Worm (Caenorhabditis elegans) whole organism, L1 larva: ENCODE measurements around the gene lgc-40.

Source experiments
- C04F5.9 ChIP-seq: sonication (generic microtip); optimal IDR thresholded peaks from 2 replicates; lab custom pipeline; 2016; ENCODE audit warnings: missing genetic modification characterization, missing compliant biosample characterization
- C16A3.4 ChIP-seq: fragments of 150-350 bp; optimal IDR thresholded peaks from 2 replicates; lab custom pipeline; 2014; ENCODE audit warnings: missing biosample characterization, missing genetic modification characterization
- C34B4.2 ChIP-seq: sonication (generic microtip); optimal IDR thresholded peaks from 2 replicates; lab custom pipeline; 2017; ENCODE audit warnings: mild to moderate bottlenecking, missing genetic modification characterization, missing compliant biosample characterization
- F16B12.6 ChIP-seq: fragments of 150-350 bp; optimal IDR thresholded peaks from 2 replicates; lab custom pipeline; 2014; ENCODE audit warnings: missing biosample characterization, missing genetic modification characterization
- aha-1 ChIP-seq: fragments of 150-350 bp; optimal IDR thresholded peaks from 2 replicates; lab custom pipeline; 2014; ENCODE audit warnings: missing biosample characterization, missing genetic modification characterization
- aly-2 ChIP-seq: fragments of 150-350 bp; optimal IDR thresholded peaks from 2 replicates; lab custom pipeline; 2014; ENCODE audit warnings: missing biosample characterization, missing genetic modification characterization
- blmp-1 ChIP-seq: fragments of 150-350 bp; optimal IDR thresholded peaks from 2 replicates; lab custom pipeline; 2014; ENCODE audit warnings: missing biosample characterization, missing genetic modification characterization
- ceh-63 ChIP-seq: fragments of 200-800 bp; sonication (Bioruptor generic); optimal IDR thresholded peaks from 2 replicates; lab custom pipeline; 2018; ENCODE audit warnings: mild to moderate bottlenecking, missing genetic modification characterization, missing compliant biosample characterization
- ceh-8 ChIP-seq: fragments of 200-800 bp; sonication (Bioruptor generic); optimal IDR thresholded peaks from 2 replicates; lab custom pipeline; 2018; ENCODE audit warnings: mild to moderate bottlenecking, missing genetic modification characterization, moderate library complexity, missing compliant biosample characterization
- ceh-82 ChIP-seq, 3 experiments: fragments of 150-350 bp in 1 of 3; sonication (generic microtip) in 2 of 3; optimal IDR thresholded peaks; 2 replicates each; lab custom pipeline; 2014 to 2017; ENCODE audit warnings: missing biosample characterization in 3 of 3, missing genetic modification characterization in 3 of 3
- ceh-88 ChIP-seq: fragments of 200-800 bp; sonication (Bioruptor generic); IDR thresholded peaks from 2 replicates; pipeline ENCODE4 v1.3.6; 2022; ENCODE audit warnings: missing genetic modification characterization, missing compliant biosample characterization
- ceh-90 ChIP-seq: sonication (generic microtip); optimal IDR thresholded peaks from 2 replicates; lab custom pipeline; 2016; ENCODE audit warnings: missing genetic modification characterization, missing compliant biosample characterization
- ces-1 ChIP-seq: fragments of 150-350 bp; optimal IDR thresholded peaks from 2 replicates; lab custom pipeline; 2014; ENCODE audit warnings: missing biosample characterization, missing genetic modification reagents, missing genetic modification characterization
- efl-1 ChIP-seq, 4 experiments: fragments of 150-350 bp; optimal IDR thresholded peaks in 3 of 4; peaks in 1 of 4; 1 replicate in 1 of 4; 2 replicates in 3 of 4; lab custom pipeline; 2014; ENCODE audit warnings: missing biosample characterization in 2 of 4, missing genetic modification characterization in 2 of 4, missing genetic modification reagents in 2 of 4
- egl-27 ChIP-seq, 2 experiments: fragments of 150-350 bp in 1 of 2; sonication (generic microtip); optimal IDR thresholded peaks; 3 replicates each; lab custom pipeline; 2017 to 2018; ENCODE audit warnings: missing biosample characterization in 2 of 2, missing genetic modification characterization in 2 of 2, missing genetic modification reagents in 2 of 2
- elt-2 ChIP-seq: sonication (generic microtip); optimal IDR thresholded peaks from 2 replicates; lab custom pipeline; 2016; ENCODE audit warnings: missing genetic modification characterization, mild to moderate bottlenecking, inconsistent platforms, missing compliant biosample characterization, missing genetic modification reagents
- elt-3 ChIP-seq, 6 experiments: fragments of 150-350 bp in 1 of 6; sonication (generic microtip); optimal IDR thresholded peaks; 2 replicates each; lab custom pipeline; 2017 to 2018; ENCODE audit warnings: missing biosample characterization in 6 of 6, missing genetic modification characterization in 6 of 6, inconsistent platforms in 1 of 6
- fkh-8 ChIP-seq: sonication (generic microtip); optimal IDR thresholded peaks from 2 replicates; lab custom pipeline; 2016; ENCODE audit warnings: mild to moderate bottlenecking, missing genetic modification characterization, missing compliant biosample characterization
- hlh-4 ChIP-seq: sonication (generic microtip); optimal IDR thresholded peaks from 2 replicates; lab custom pipeline; 2016; ENCODE audit warnings: mild to moderate bottlenecking, missing genetic modification characterization, missing compliant biosample characterization
- hpl-2 ChIP-seq: fragments of 150-350 bp; optimal IDR thresholded peaks from 2 replicates; lab custom pipeline; 2014; ENCODE audit warnings: missing biosample characterization, missing genetic modification reagents, missing genetic modification characterization
- isw-1 ChIP-seq: fragments of 200-800 bp; sonication (Bioruptor generic); IDR thresholded peaks from 2 replicates; pipeline ENCODE4 v1.3.6; 2022; ENCODE audit warnings: missing genetic modification characterization, missing compliant biosample characterization
- lin-13 ChIP-seq: fragments of 150-350 bp; optimal IDR thresholded peaks from 2 replicates; lab custom pipeline; 2014; ENCODE audit warnings: missing biosample characterization, missing genetic modification reagents, missing genetic modification characterization
- lin-14 ChIP-seq: fragments of 200-800 bp; sonication (Bioruptor generic); optimal IDR thresholded peaks from 2 replicates; lab custom pipeline; 2018; ENCODE audit warnings: mild to moderate bottlenecking, missing genetic modification characterization, moderate library complexity, missing compliant biosample characterization
- lin-15B ChIP-seq: fragments of 150-350 bp; sonication (generic microtip); optimal IDR thresholded peaks from 3 replicates; lab custom pipeline; 2014; ENCODE audit warnings: missing biosample characterization, missing genetic modification characterization
- lin-35 ChIP-seq, 2 experiments: fragments of 150-350 bp; optimal IDR thresholded peaks; 2 replicates each; lab custom pipeline; 2014; ENCODE audit warnings: missing biosample characterization in 2 of 2, missing genetic modification characterization in 2 of 2, missing genetic modification reagents in 2 of 2
- lin-39 ChIP-seq: fragments of 150-350 bp; optimal IDR thresholded peaks from 2 replicates; lab custom pipeline; 2014; ENCODE audit warnings: missing biosample characterization, missing genetic modification reagents, missing genetic modification characterization
- lir-3 ChIP-seq: sonication (generic microtip); optimal IDR thresholded peaks from 2 replicates; lab custom pipeline; 2016; ENCODE audit warnings: mild to moderate bottlenecking, missing genetic modification characterization, moderate library complexity, missing compliant biosample characterization; ENCODE audit not compliant: poor library complexity
- mef-2 ChIP-seq: fragments of 150-350 bp; optimal IDR thresholded peaks from 2 replicates; lab custom pipeline; 2014; ENCODE audit warnings: missing biosample characterization, missing genetic modification characterization
- nhr-12 ChIP-seq: sonication (generic microtip); optimal IDR thresholded peaks from 2 replicates; lab custom pipeline; 2017; ENCODE audit warnings: missing biosample characterization, missing genetic modification characterization
- nhr-20 ChIP-seq: sonication (generic microtip); optimal IDR thresholded peaks from 2 replicates; lab custom pipeline; 2016; ENCODE audit warnings: mild to moderate bottlenecking, missing genetic modification characterization, missing compliant biosample characterization
- nhr-47 ChIP-seq: sonication (generic microtip); optimal IDR thresholded peaks from 2 replicates; lab custom pipeline; 2016; ENCODE audit warnings: mild to moderate bottlenecking, missing genetic modification characterization, moderate library complexity, missing compliant biosample characterization
- nhr-71 ChIP-seq: sonication (generic microtip); optimal IDR thresholded peaks from 2 replicates; lab custom pipeline; 2016; ENCODE audit warnings: mild to moderate bottlenecking, missing genetic modification characterization, moderate library complexity, missing compliant biosample characterization
- nhr-76 ChIP-seq: sonication (generic microtip); optimal IDR thresholded peaks from 2 replicates; lab custom pipeline; 2017; ENCODE audit warnings: missing biosample characterization, missing genetic modification characterization
- nhr-77 ChIP-seq: fragments of 150-350 bp; optimal IDR thresholded peaks from 2 replicates; lab custom pipeline; 2014; ENCODE audit warnings: missing biosample characterization, missing genetic modification characterization
- nhr-85 ChIP-seq: sonication (generic microtip); peaks from one replicate; lab custom pipeline; 2016; ENCODE audit warnings: missing genetic modification characterization, inconsistent platforms, missing compliant biosample characterization
- nhr-90 ChIP-seq: sonication (generic microtip); optimal IDR thresholded peaks from 2 replicates; lab custom pipeline; 2016; ENCODE audit warnings: mild to moderate bottlenecking, missing genetic modification characterization, missing compliant biosample characterization; ENCODE audit not compliant: poor library complexity
- pqm-1 ChIP-seq: sonication (generic microtip); optimal IDR thresholded peaks from 3 replicates; lab custom pipeline; 2017; ENCODE audit warnings: missing biosample characterization, missing genetic modification characterization
- skn-1 ChIP-seq: fragments of 150-350 bp; optimal IDR thresholded peaks from 2 replicates; lab custom pipeline; 2014; ENCODE audit warnings: missing biosample characterization, missing genetic modification characterization
- swsn-7 ChIP-seq: sonication (generic microtip); optimal IDR thresholded peaks from 2 replicates; lab custom pipeline; 2016; ENCODE audit warnings: missing genetic modification characterization, missing compliant biosample characterization
- tbx-2 ChIP-seq: sonication (generic microtip); optimal IDR thresholded peaks from 2 replicates; lab custom pipeline; 2016; ENCODE audit warnings: missing genetic modification characterization, missing compliant biosample characterization
- unc-130 ChIP-seq: fragments of 150-350 bp; optimal IDR thresholded peaks from 2 replicates; lab custom pipeline; 2017; ENCODE audit warnings: missing biosample characterization, missing genetic modification characterization, inconsistent platforms
- unc-30 ChIP-seq: sonication (generic microtip); optimal IDR thresholded peaks from 2 replicates; lab custom pipeline; 2017; ENCODE audit warnings: missing biosample characterization, missing genetic modification characterization
- unc-86 ChIP-seq: sonication (generic microtip); optimal IDR thresholded peaks from 2 replicates; lab custom pipeline; 2016; ENCODE audit warnings: missing genetic modification characterization, missing compliant biosample characterization
- vab-15 ChIP-seq: sonication (generic microtip); optimal IDR thresholded peaks from 2 replicates; lab custom pipeline; 2017; ENCODE audit warnings: missing genotype, mild to moderate bottlenecking, missing genetic modification characterization, missing compliant biosample characterization
- xbp-1 ChIP-seq: sonication (generic microtip); optimal IDR thresholded peaks from 2 replicates; lab custom pipeline; 2016; ENCODE audit warnings: missing genetic modification characterization, missing compliant biosample characterization
- zag-1 ChIP-seq: fragments of 150-350 bp; optimal IDR thresholded peaks from 2 replicates; lab custom pipeline; 2014; ENCODE audit warnings: missing biosample characterization, missing genetic modification characterization
- ztf-11 ChIP-seq, 2 experiments: sonication (generic microtip); optimal IDR thresholded peaks; 2 replicates each; lab custom pipeline; 2016 to 2017; ENCODE audit warnings: missing genetic modification characterization in 2 of 2, missing biosample characterization in 1 of 2, missing compliant biosample characterization in 1 of 2

Gene lgc-40

DNA sequence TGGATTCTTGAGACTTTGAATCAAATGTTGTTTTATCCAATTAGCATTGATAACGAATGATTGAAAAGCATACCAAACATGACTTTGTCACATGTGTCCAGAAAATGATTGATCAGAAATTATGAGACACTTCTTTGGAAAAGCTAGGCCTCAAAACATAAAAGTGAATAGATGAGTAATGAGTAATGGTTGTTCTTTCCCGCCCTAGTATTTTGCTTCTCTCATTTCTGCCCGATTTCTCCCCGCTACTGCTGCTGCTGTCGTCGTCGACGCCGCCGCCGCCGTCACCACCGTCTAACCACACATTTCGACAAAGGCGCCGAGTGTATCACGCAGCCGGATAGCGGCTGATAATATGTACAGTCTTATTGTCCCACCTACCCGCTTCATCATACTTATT is 25.6 kb downstream of the lgc-40 start, which contains the start of gene F47G3.1:
Gene F47G3.1 (plus strand): TSS at position 301 of the 400 bp plus-strand sequence.
- peak in 1 of 6 experiments; percentile 9 for TF ChIP-seq elt-3 (tag; optimal IDR thresholded peaks at IDR 0.05; lab: Kevin White, UChicago)
- TF ChIP-seq nhr-85 (tag; lab: Kevin White, UChicago) = peak; percentile 61
- no peak for TF ChIP-seq lin-35 (GFP tag; optimal IDR thresholded peaks at IDR 0.05; lab: Kevin White, UChicago)
- TF ChIP-seq blmp-1 (tag; lab: Kevin White, UChicago) = peak; percentile 39

DNA sequence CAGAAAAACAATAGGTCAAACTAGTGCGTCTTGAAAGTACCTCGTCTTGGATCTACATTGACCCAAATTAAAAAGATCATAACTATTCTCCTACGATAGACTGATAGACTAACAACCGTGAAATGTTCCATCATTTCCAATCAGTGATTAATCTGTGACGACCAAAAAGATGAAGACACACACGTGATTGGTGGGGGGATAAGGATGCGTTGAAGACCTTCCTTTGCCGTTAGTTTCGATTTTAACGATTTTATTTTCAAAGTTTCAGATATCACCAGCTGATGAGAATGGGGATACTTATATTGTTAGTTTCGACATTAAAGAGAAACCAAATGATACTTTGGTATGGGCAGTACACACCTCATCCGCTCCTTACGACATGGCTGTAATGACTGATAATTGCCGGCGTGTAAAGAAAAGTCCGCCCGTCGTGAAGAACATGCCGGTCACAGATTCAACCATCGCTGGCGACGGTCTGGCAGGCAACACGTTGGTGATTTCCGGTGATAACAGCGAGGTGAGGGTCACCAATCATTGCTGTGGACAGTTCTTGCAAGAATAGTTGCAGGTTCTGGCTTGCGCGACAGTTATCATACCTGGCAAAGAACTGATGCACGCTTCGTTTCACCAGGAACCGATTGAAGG is 27.1 kb downstream of the lgc-40 start:
- TF ChIP-seq C16A3.4 (tag; lab: Kevin White, UChicago) (no peak), ztf-11 (tag; optimal IDR thresholded peaks at IDR 0.05; lab: Kevin White, UChicago) (no peak), C34B4.2 (no peak), hlh-4 (no peak), lin-15B (tag; lab: Kevin White, UChicago) (no peak), lin-14 (GFP tag; lab: Kevin White, UChicago) (no peak), ceh-63 (GFP tag; lab: Kevin White, UChicago) (no peak), skn-1 (tag; lab: Kevin White, UChicago) (no peak), pqm-1 (tag; lab: Kevin White, UChicago) (no peak), fkh-8 (no peak), nhr-47 (tag; lab: Kevin White, UChicago) (no peak), nhr-85 (tag; lab: Kevin White, UChicago) (peak; percentile 83), isw-1 (GFP tag; lab: Robert Waterston, UW) (no peak), mef-2 (tag; lab: Kevin White, UChicago) (no peak), nhr-76 (no peak), ceh-82 (tag; optimal IDR thresholded peaks at IDR 0.05; lab: Kevin White, UChicago) (no peak), ceh-88 (GFP tag; lab: Robert Waterston, UW) (no peak), blmp-1 (tag; lab: Kevin White, UChicago) (peak; percentile 79), lin-39 (tag; lab: Kevin White, UChicago) (no peak), aly-2 (tag; lab: Kevin White, UChicago) (no peak), nhr-20 (tag; lab: Kevin White, UChicago) (no peak), nhr-71 (tag; lab: Kevin White, UChicago) (peak; percentile 5), ces-1 (no peak), lin-13 (no peak), unc-30 (tag; lab: Kevin White, UChicago) (no peak), efl-1 (optimal IDR thresholded peaks at IDR 0.05; lab: Kevin White, UChicago) (no peak), efl-1 (GFP tag; optimal IDR thresholded peaks at IDR 0.05 in 1 of 2; lab: Kevin White, UChicago) (no peak), nhr-12 (tag; lab: Kevin White, UChicago) (no peak), hpl-2 (GFP tag; lab: Kevin White, UChicago) (no peak), elt-3 (tag; optimal IDR thresholded peaks at IDR 0.05; lab: Kevin White, UChicago) (peak in 1 of 6 experiments; percentile 54), swsn-7 (no peak), vab-15 (no peak), egl-27 (tag; optimal IDR thresholded peaks at IDR 0.05; lab: Kevin White, UChicago) (no peak), tbx-2 (tag; lab: Kevin White, UChicago) (no peak), ceh-90 (tag; lab: Kevin White, UChicago) (no peak), aha-1 (tag; lab: Kevin White, UChicago) (no peak)

DNA sequence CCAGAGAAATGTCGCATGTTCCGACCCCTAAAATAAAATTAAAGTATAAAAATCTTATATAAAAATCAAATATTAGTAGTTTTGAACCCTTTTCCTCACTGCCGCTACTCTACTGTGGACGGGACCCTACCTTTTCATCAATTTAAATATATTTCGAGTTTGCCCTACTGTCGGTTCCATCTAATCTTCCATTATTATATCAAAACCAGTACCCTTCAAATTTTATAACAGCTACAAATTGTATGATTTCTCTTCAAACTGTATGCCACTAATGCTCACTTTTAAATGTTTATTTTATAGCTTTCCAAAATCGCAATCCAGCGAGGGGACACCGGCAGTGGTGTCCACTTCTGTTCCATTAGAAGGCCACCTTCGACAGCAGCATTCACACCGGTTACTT is 35.1 kb downstream of the lgc-40 start, which contains the start of gene C43H6.6:
Gene C43H6.6 (plus strand): TSS at position 301 of the 400 bp plus-strand sequence.
- TF ChIP-seq F16B12.6 (tag; lab: Kevin White, UChicago) (no peak), xbp-1 (tag; lab: Kevin White, UChicago) (no peak), C34B4.2 (no peak), ceh-8 (GFP tag; lab: Kevin White, UChicago) (no peak), unc-130 (no peak), elt-2 (tag; lab: Kevin White, UChicago) (no peak), nhr-77 (no peak), nhr-71 (tag; lab: Kevin White, UChicago) (no peak), C16A3.4 (tag; lab: Kevin White, UChicago) (no peak), hpl-2 (GFP tag; lab: Kevin White, UChicago) (no peak), elt-3 (tag; optimal IDR thresholded peaks at IDR 0.05; lab: Kevin White, UChicago) (no peak), nhr-90 (no peak), zag-1 (tag; lab: Kevin White, UChicago) (no peak), C04F5.9 (tag; lab: Kevin White, UChicago) (no peak), ceh-88 (GFP tag; lab: Robert Waterston, UW) (no peak), unc-86 (tag; lab: Kevin White, UChicago) (no peak), efl-1 (optimal IDR thresholded peaks at IDR 0.05; lab: Kevin White, UChicago) (no peak), efl-1 (GFP tag; optimal IDR thresholded peaks at IDR 0.05 in 1 of 2; lab: Kevin White, UChicago) (no peak), lir-3 (tag; lab: Kevin White, UChicago) (no peak)
